Worm (Caenorhabditis elegans): Measurements from ENCODE around the gene vps-22.

Gene vps-22

DNA sequence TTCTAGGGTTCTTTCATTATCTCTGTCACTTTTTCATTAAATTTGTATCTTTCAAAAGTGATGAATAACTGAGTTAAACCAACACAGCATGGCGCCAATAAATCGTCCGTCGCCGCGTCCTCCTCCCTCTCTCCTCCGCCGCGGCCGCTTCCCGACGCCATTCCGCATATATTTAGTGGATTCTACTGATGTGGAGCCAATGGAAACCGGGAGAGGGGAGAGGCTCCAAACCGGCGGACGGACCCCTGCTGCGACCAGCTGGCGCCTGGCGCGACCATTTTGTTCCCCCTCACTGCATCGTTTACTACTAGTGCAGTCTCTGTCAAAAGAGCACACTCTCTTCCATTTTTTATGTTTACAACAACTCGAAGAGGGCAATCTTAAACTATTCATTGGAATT is 11.1 kb downstream of the vps-22 start:
- no peak for TF ChIP-seq blmp-1 (tag; optimal IDR thresholded peaks at IDR 0.05; ENCODE audit: insufficient read depth)
- TF ChIP-seq aly-2 (tag; optimal IDR thresholded peaks at IDR 0.05), result no peak
- no peak for TF ChIP-seq ztf-11 (tag; optimal IDR thresholded peaks at IDR 0.05)
- no peak for TF ChIP-seq nhr-237 (tag; optimal IDR thresholded peaks at IDR 0.05)
- TF ChIP-seq C34F6.9 (tag; optimal IDR thresholded peaks at IDR 0.05), result peak; percentile 20
- no peak for TF ChIP-seq lin-11 (tag; optimal IDR thresholded peaks at IDR 0.05)
- no peak for TF ChIP-seq unc-55 (GFP tag; optimal IDR thresholded peaks at IDR 0.05)
- no peak for TF ChIP-seq mab-5 (tag; optimal IDR thresholded peaks at IDR 0.05)
- TF ChIP-seq egl-27 (tag; optimal IDR thresholded peaks at IDR 0.05), result no peak
- TF ChIP-seq lsy-2 (tag; optimal IDR thresholded peaks at IDR 0.05), result peak in 1 of 2 experiments; percentile 25

ce11 chrIII:4950345-4950744 is 11.9 kb downstream of the vps-22 start:
- TF ChIP-seq unc-55 (GFP tag; optimal IDR thresholded peaks at IDR 0.05), result peak; percentile 65
- TF ChIP-seq lin-11 (tag; optimal IDR thresholded peaks at IDR 0.05), result peak; percentile 33
- TF ChIP-seq ztf-4 (tag; optimal IDR thresholded peaks at IDR 0.05), result no peak
- TF ChIP-seq lsy-2 (tag; optimal IDR thresholded peaks at IDR 0.05), result peak in 1 of 2 experiments; percentile 51
- TF ChIP-seq elt-3 (tag; optimal IDR thresholded peaks at IDR 0.05), result no peak
- TF ChIP-seq elt-1 (tag; optimal IDR thresholded peaks at IDR 0.05), result no peak
- TF ChIP-seq nhr-25 (tag; optimal IDR thresholded peaks at IDR 0.05), result no peak
- no peak for TF ChIP-seq blmp-1 (tag; optimal IDR thresholded peaks at IDR 0.05; ENCODE audit: insufficient read depth)
- TF ChIP-seq sem-4 (tag; optimal IDR thresholded peaks at IDR 0.05), result peak; percentile 6
- no peak for TF ChIP-seq fos-1 (tag; optimal IDR thresholded peaks at IDR 0.05)
- TF ChIP-seq nhr-6 (tag; optimal IDR thresholded peaks at IDR 0.05), result no peak
- no peak for TF ChIP-seq peb-1 (tag; optimal IDR thresholded peaks at IDR 0.05)
- no peak for TF ChIP-seq nhr-11 (tag; optimal IDR thresholded peaks at IDR 0.05)
- no peak for TF ChIP-seq nhr-21 (tag; optimal IDR thresholded peaks at IDR 0.05)
- TF ChIP-seq sma-9 (GFP tag; optimal IDR thresholded peaks at IDR 0.05), result peak; percentile 25
- no peak for TF ChIP-seq sma-9 (tag; optimal IDR thresholded peaks at IDR 0.05)
- peak; percentile 22 for TF ChIP-seq crh-2 (tag; optimal IDR thresholded peaks at IDR 0.05)
- TF ChIP-seq egl-27 (tag; optimal IDR thresholded peaks at IDR 0.05), result no peak
- no peak for TF ChIP-seq ZK546.5 (tag; optimal IDR thresholded peaks at IDR 0.05)
- TF ChIP-seq aly-2 (tag; optimal IDR thresholded peaks at IDR 0.05), result no peak
- no peak for TF ChIP-seq nhr-10 (tag; optimal IDR thresholded peaks at IDR 0.05)
- peak; percentile 69 for TF ChIP-seq C34F6.9 (tag; optimal IDR thresholded peaks at IDR 0.05)
- no peak for TF ChIP-seq sma-3 (GFP tag; optimal IDR thresholded peaks at IDR 0.05)
- TF ChIP-seq F13H6.1 (tag; optimal IDR thresholded peaks at IDR 0.05), result peak; percentile 57
- no peak for TF ChIP-seq mab-5 (tag; optimal IDR thresholded peaks at IDR 0.05)
- TF ChIP-seq mdl-1 (tag; optimal IDR thresholded peaks at IDR 0.05), result peak; percentile 13 to 37
- peak; percentile 68 for TF ChIP-seq zag-1 (tag; optimal IDR thresholded peaks at IDR 0.05)
- TF ChIP-seq R02D3.7 (tag; optimal IDR thresholded peaks at IDR 0.05), result no peak
- peak; percentile 30 for TF ChIP-seq nhr-129 (tag; optimal IDR thresholded peaks at IDR 0.05)
- no peak for TF ChIP-seq skn-1 (tag; optimal IDR thresholded peaks at IDR 0.05)
- no peak for TF ChIP-seq unc-62 (GFP tag; optimal IDR thresholded peaks at IDR 0.05)
- no peak for TF ChIP-seq lin-39 (tag; optimal IDR thresholded peaks at IDR 0.05)

DNA sequence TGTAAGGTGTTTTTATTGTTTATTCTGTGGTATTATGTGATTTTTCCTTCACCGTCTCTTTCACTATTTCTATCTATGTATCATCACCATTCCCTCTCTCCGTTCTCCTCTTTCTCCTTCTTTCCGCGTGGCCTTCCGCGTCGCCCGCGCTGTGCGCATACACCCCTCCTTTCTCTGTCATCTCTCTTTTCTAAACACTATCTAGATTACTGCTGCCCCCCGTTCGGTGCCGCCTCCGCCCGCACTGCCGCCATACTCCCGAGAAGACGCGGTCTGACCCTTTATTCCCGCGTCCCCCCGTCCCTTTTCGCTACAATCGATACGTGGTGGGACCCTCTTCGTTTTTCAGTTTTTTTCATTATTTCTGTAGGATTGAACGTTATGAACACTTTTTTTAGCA is 13.7 kb downstream of the vps-22 start:
- TF ChIP-seq unc-62 (GFP tag; optimal IDR thresholded peaks at IDR 0.05) (no peak), egl-27 (tag; optimal IDR thresholded peaks at IDR 0.05) (no peak), lin-39 (tag; optimal IDR thresholded peaks at IDR 0.05) (no peak), mbf-1 (tag; optimal IDR thresholded peaks at IDR 0.05) (no peak), alr-1 (tag; optimal IDR thresholded peaks at IDR 0.05) (no peak), Y55F3AM.14 (GFP tag; optimal IDR thresholded peaks at IDR 0.05) (no peak), elt-1 (tag; optimal IDR thresholded peaks at IDR 0.05) (no peak), nhr-23 (tag; optimal IDR thresholded peaks at IDR 0.05) (no peak), nhr-77 (tag; optimal IDR thresholded peaks at IDR 0.05) (no peak), fos-1 (tag; optimal IDR thresholded peaks at IDR 0.05) (no peak), sma-3 (GFP tag; optimal IDR thresholded peaks at IDR 0.05) (no peak), nhr-21 (tag; optimal IDR thresholded peaks at IDR 0.05) (no peak), sma-9 (GFP tag; optimal IDR thresholded peaks at IDR 0.05) (no peak), sma-9 (tag; optimal IDR thresholded peaks at IDR 0.05) (no peak), sem-4 (tag; optimal IDR thresholded peaks at IDR 0.05) (no peak), blmp-1 (tag; optimal IDR thresholded peaks at IDR 0.05; ENCODE audit: insufficient read depth) (no peak), dmd-4 (tag; optimal IDR thresholded peaks at IDR 0.05) (no peak), unc-39 (tag; optimal IDR thresholded peaks at IDR 0.05) (no peak), ztf-11 (tag; optimal IDR thresholded peaks at IDR 0.05) (no peak), nhr-129 (tag; optimal IDR thresholded peaks at IDR 0.05) (no peak), ZK546.5 (tag; optimal IDR thresholded peaks at IDR 0.05) (no peak)

All from whole organism, L2 larva.